Fruit fly (Drosophila melanogaster): ENCODE measurements around the gene CG13996.

The CG13996 gene

dm6 chr2L:6020535-6020934 is at the start of gene CG13996:
TSS of gene CG13996 (plus strand) at chr2L:6020835.
- TF ChIP-seq Vsx2 (GFP tag; optimal IDR thresholded peaks at IDR 0.05; ENCODE audit: partially characterized antibody) (no peak), dmrt93B (GFP tag; optimal IDR thresholded peaks at IDR 0.05) (no peak), dl (GFP tag; optimal IDR thresholded peaks at IDR 0.05; ENCODE audit: insufficient read depth in 1 of 2, partially characterized antibody in 2 of 2) (no peak), Dfd (GFP tag; optimal IDR thresholded peaks at IDR 0.05) (no peak), Hr78 (GFP tag; optimal IDR thresholded peaks at IDR 0.05) (no peak), CG32264 (GFP tag; optimal IDR thresholded peaks at IDR 0.05) (no peak), dsf (GFP tag; optimal IDR thresholded peaks at IDR 0.05; ENCODE audit: borderline replicate concordance) (no peak), N (GFP tag; optimal IDR thresholded peaks at IDR 0.05) (no peak), CG9705 (GFP tag; optimal IDR thresholded peaks at IDR 0.05) (no peak), ey (GFP tag; optimal IDR thresholded peaks at IDR 0.05) (no peak), Sp1 (GFP tag; optimal IDR thresholded peaks at IDR 0.05) (no peak)

dm6 chr2L:5971093-5971808 is 49.4 kb upstream of the CG13996 start:
- TF ChIP-seq Hr78 (GFP tag; optimal IDR thresholded peaks at IDR 0.05), result no peak
- TF ChIP-seq lola (GFP tag; optimal IDR thresholded peaks at IDR 0.05), result no peak
- TF ChIP-seq sage (GFP tag; optimal IDR thresholded peaks at IDR 0.05), result no peak
- TF ChIP-seq woc (GFP tag; optimal IDR thresholded peaks at IDR 0.05), result no peak
- no peak for TF ChIP-seq psq (GFP tag; optimal IDR thresholded peaks at IDR 0.05)
- peak; percentile 39 for TF ChIP-seq h (GFP tag; optimal IDR thresholded peaks at IDR 0.05)
- TF ChIP-seq ey (GFP tag; optimal IDR thresholded peaks at IDR 0.05), result no peak
- peak; percentile 51 for TF ChIP-seq brk (GFP tag; optimal IDR thresholded peaks at IDR 0.05)
- no peak for TF ChIP-seq foxo (GFP tag; optimal IDR thresholded peaks at IDR 0.05)
- TF ChIP-seq Sp1 (GFP tag; optimal IDR thresholded peaks at IDR 0.05), result no peak
- TF ChIP-seq Rel (GFP tag; optimal IDR thresholded peaks at IDR 0.05), result no peak
- peak; percentile 33 for TF ChIP-seq Rel (tag; optimal IDR thresholded peaks at IDR 0.05)

- no peak for TF ChIP-seq Dif (GFP tag; optimal IDR thresholded peaks at IDR 0.05; ENCODE audit: partially characterized antibody)
- peak; percentile 65 for TF ChIP-seq OdsH (GFP tag; optimal IDR thresholded peaks at IDR 0.05)
- peak; percentile 17 for TF ChIP-seq dmrt93B (GFP tag; optimal IDR thresholded peaks at IDR 0.05)
- TF ChIP-seq brk (GFP tag; optimal IDR thresholded peaks at IDR 0.05), result no peak
- TF ChIP-seq sv (GFP tag; optimal IDR thresholded peaks at IDR 0.05), result peak; percentile 9
- TF ChIP-seq br (GFP tag; optimal IDR thresholded peaks at IDR 0.05), result peak; percentile 73
- peak; percentile 62 for TF ChIP-seq woc (GFP tag; optimal IDR thresholded peaks at IDR 0.05)
- peak; percentile 39 for TF ChIP-seq Jra (GFP tag; optimal IDR thresholded peaks at IDR 0.05)
- TF ChIP-seq ey (GFP tag; optimal IDR thresholded peaks at IDR 0.05), result peak; percentile 67
- TF ChIP-seq Vsx2 (GFP tag; optimal IDR thresholded peaks at IDR 0.05; ENCODE audit: partially characterized antibody), result no peak
- no peak for TF ChIP-seq Abd-B (GFP tag; optimal IDR thresholded peaks at IDR 0.05)
- peak; percentile 60 for TF ChIP-seq HLH106 (tag; optimal IDR thresholded peaks at IDR 0.05)
- peak; percentile 68 for TF ChIP-seq rgr (GFP tag; optimal IDR thresholded peaks at IDR 0.05)
- TF ChIP-seq fru (GFP tag; optimal IDR thresholded peaks at IDR 0.05), result peak; percentile 61
- no peak for TF ChIP-seq dl (GFP tag; optimal IDR thresholded peaks at IDR 0.05; ENCODE audit: insufficient read depth in 1 of 2, partially characterized antibody in 2 of 2)
- peak; percentile 46 for TF ChIP-seq CG32264 (GFP tag; optimal IDR thresholded peaks at IDR 0.05)
- peak; percentile 54 for TF ChIP-seq CrebA (GFP tag; optimal IDR thresholded peaks at IDR 0.05; ENCODE audit: borderline replicate concordance)
- peak; percentile 59 for TF ChIP-seq Sp1 (GFP tag; optimal IDR thresholded peaks at IDR 0.05)
- TF ChIP-seq Hnf4 (GFP tag; optimal IDR thresholded peaks at IDR 0.05), result peak; percentile 60
- peak; percentile 80 for TF ChIP-seq h (GFP tag; optimal IDR thresholded peaks at IDR 0.05)
- peak; percentile 31 for TF ChIP-seq dsf (GFP tag; optimal IDR thresholded peaks at IDR 0.05; ENCODE audit: borderline replicate concordance)
- peak; percentile 58 for TF ChIP-seq psq (GFP tag; optimal IDR thresholded peaks at IDR 0.05)
- TF ChIP-seq lola (GFP tag; optimal IDR thresholded peaks at IDR 0.05), result no peak
- TF ChIP-seq Rel (GFP tag; optimal IDR thresholded peaks at IDR 0.05), result no peak
- no peak for TF ChIP-seq Rel (tag; optimal IDR thresholded peaks at IDR 0.05)
These were observed 48.6 kb upstream of the CG13996 start for dm6 chr2L:5972005-5972404.

DNA sequence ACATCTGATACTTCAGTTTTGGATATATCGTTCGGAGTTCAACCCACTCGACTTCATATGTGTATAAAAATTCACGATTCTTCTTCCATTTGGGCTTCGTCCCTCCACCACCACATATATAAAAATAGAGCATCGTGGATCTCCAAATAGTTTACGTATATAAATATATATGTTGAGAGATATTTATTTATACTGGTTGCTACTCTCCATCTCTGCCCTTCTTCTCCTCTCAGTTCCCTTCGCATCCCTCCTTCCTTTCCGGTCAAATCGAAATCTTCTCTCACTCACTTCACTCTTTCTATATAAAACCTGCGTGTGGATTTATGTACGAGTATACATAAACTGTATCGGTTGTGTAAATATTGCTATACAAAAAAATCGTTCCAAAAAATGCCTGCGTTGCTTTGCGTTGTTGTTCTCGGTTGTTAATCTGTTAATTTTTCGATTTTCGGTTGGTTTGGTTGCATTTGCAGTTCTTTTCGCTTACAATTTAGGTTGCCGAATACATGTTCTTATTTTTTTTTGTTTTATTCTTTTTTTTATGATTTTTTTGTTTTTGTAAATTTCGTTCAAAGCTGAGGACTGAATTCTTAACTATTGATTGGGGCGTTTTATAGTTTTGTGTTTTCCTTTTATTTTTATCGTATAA is 47.9 kb upstream of the CG13996 start:
- TF ChIP-seq CG32264 (GFP tag; optimal IDR thresholded peaks at IDR 0.05), result no peak
- no peak for TF ChIP-seq woc (GFP tag; optimal IDR thresholded peaks at IDR 0.05)
- TF ChIP-seq fru (GFP tag; optimal IDR thresholded peaks at IDR 0.05), result no peak
- no peak for TF ChIP-seq OdsH (GFP tag; optimal IDR thresholded peaks at IDR 0.05)
- TF ChIP-seq foxo (GFP tag; optimal IDR thresholded peaks at IDR 0.05), result no peak
- TF ChIP-seq rgr (GFP tag; optimal IDR thresholded peaks at IDR 0.05), result no peak
- no peak for TF ChIP-seq Dif (GFP tag; optimal IDR thresholded peaks at IDR 0.05; ENCODE audit: partially characterized antibody)
- no peak for TF ChIP-seq dmrt93B (GFP tag; optimal IDR thresholded peaks at IDR 0.05)
